Worm (Caenorhabditis elegans): ENCODE measurements around the gene srh-142.

ce11 chrV:16419769-16420168 lies 41.0 kb downstream of the srh-142 start, which contains the start of gene F26D2.16:
- no peak for TF ChIP-seq nfya-1 (tag; optimal IDR thresholded peaks at IDR 0.05; ENCODE audit: insufficient read depth)
- TF ChIP-seq tbx-2 (tag; optimal IDR thresholded peaks at IDR 0.05), result no peak
- TF ChIP-seq mdl-1 (tag; optimal IDR thresholded peaks at IDR 0.05), result no peak
- TF ChIP-seq unc-62 (GFP tag; optimal IDR thresholded peaks at IDR 0.05), result no peak
- TF ChIP-seq ceh-9 (tag; optimal IDR thresholded peaks at IDR 0.05), result no peak
- TF ChIP-seq nhr-67 (tag; optimal IDR thresholded peaks at IDR 0.05), result no peak

Measured in whole organism, L3 larva.